Worm (Caenorhabditis elegans) whole organism, L1 larva: Measurements from ENCODE around the gene str-165.

Experiments
- C34B4.2 ChIP-seq: sonication (generic microtip); optimal IDR thresholded peaks from 2 replicates; lab custom pipeline; 2017; ENCODE audit warnings: mild to moderate bottlenecking, missing genetic modification characterization, missing compliant biosample characterization
- nhr-77 ChIP-seq: fragments of 150-350 bp; optimal IDR thresholded peaks from 2 replicates; lab custom pipeline; 2014; ENCODE audit warnings: missing biosample characterization, missing genetic modification characterization

DNA sequence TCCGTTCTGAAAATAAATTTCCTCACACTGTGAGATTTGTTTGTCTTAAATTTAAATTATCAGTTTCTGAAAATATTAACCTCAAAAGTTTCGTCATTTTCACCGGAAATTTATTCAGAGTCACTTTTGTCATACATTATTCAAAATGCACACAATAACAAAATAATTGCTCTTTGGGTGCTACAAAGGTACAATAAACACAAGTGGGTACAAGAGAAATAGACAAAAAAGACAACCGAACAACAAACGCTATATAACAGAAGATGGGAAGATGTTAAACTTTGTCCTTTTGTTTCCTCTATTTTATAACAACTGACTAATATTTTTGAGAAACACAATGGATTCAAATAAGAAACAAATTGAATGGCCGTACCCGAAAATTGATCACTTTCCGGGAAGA is 38.6 kb downstream of the str-165 start:
- no peak for TF ChIP-seq C34B4.2 (tag; lab: Kevin White, UChicago)
- TF ChIP-seq nhr-77 = no peak
